Fruit fly (Drosophila melanogaster) whole organism, embryonic: ENCODE data around the gene CG6178.

Experiments
- Asciz ChIP-seq: fragments of 200-800 bp; sonication (Bioruptor generic); optimal IDR thresholded peaks from 2 replicates; lab custom pipeline; 2017; ENCODE audit warnings: missing biosample characterization, mild to moderate bottlenecking, missing genetic modification characterization, missing genetic modification reagents
- B-H2 ChIP-seq: fragments of 200-800 bp; sonication (Bioruptor generic); optimal IDR thresholded peaks from 2 replicates; lab custom pipeline; 2018; ENCODE audit warnings: missing biosample characterization, mild to moderate bottlenecking, missing genetic modification characterization
- CG13123 ChIP-seq: fragments of 200-800 bp; sonication (Bioruptor generic); optimal IDR thresholded peaks from 2 replicates; lab custom pipeline; 2016; ENCODE audit warnings: missing biosample characterization, missing genetic modification characterization
- CG18262 ChIP-seq: fragments of 200-800 bp; optimal IDR thresholded peaks from 3 replicates; lab custom pipeline; 2019; ENCODE audit warnings: missing biosample characterization, mild to moderate bottlenecking, missing genetic modification characterization, moderate library complexity
- Dbx ChIP-seq: fragments of 200-800 bp; sonication (Bioruptor generic); IDR thresholded peaks from 3 replicates; pipeline ENCODE4 v1.3.6; 2022; ENCODE audit warnings: missing biosample characterization, missing genetic modification characterization
- Fer2 ChIP-seq: fragments of 200-800 bp; sonication (Bioruptor generic); optimal IDR thresholded peaks from 2 replicates; lab custom pipeline; 2018; ENCODE audit warnings: missing biosample characterization, mild to moderate bottlenecking, missing genetic modification characterization, moderate library complexity
- Hr39 ChIP-seq: fragments of >200 bp; optimal IDR thresholded peaks from 2 replicates; lab custom pipeline; 2017
- ham ChIP-seq: fragments of 200-800 bp; sonication (Bioruptor generic); IDR thresholded peaks from 2 replicates; pipeline ENCODE4 v1.3.6; 2022; ENCODE audit warnings: missing biosample characterization, missing genetic modification characterization

dm6 chr3R:24106059-24106631 lies 46.0 kb upstream of the CG6178 start:
- TF ChIP-seq B-H2 (GFP tag; lab: Kevin White, UChicago) (peak; percentile 36), CG18262 (tag; lab: Kevin White, UChicago) (peak; percentile 33), Asciz (peak; percentile 22), ham (GFP tag; lab: Robert Waterston, UW) (no peak), Fer2 (tag; lab: Kevin White, UChicago) (peak; percentile 19), CG13123 (peak; percentile 8), Hr39 (lab: Kevin White, UChicago) (no peak), Dbx (GFP tag; lab: Robert Waterston, UW) (no peak)
